Fruit fly (Drosophila melanogaster): ENCODE measurements around the gene tkv.

tkv gene

DNA sequence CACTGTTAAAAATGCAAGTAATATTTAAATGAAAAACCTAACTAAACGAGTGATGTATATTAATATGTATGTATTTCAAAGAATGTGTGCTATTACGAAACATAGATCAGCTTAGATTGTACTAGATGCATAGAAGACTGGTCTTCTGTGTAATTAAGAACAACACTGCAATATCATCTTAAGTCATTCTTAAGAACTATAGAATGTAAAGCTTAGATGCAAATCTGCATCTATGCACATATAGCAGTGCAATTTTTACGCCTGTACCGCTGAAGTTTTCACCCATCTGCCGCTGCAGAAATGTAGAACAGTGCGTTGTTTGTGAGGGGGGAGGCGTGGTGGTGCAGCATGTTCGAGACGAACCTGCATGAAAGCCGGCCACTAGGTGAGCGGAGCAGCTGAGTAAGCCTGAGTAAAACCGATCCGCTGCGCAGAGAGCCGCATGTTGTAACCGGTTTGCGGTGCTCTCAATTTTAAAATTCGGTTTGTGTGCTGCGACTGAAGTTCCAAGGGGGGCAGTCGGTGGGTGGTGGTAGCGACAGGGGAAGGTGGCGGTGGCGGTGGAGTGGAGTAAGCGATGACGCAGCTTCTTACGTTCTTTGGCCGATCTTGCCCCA is 25.6 kb upstream of the tkv start (continued):
- TF ChIP-seq exex (tag; optimal IDR thresholded peaks at IDR 0.05) = no peak
- TF ChIP-seq Fer2 (tag; optimal IDR thresholded peaks at IDR 0.05) = no peak
- TF ChIP-seq CG6175 (GFP tag; IDR thresholded peaks at IDR 0.05) = peak; percentile 96
- peak; percentile 36; the same call in 1 of the 2 replicates for TF ChIP-seq Xrp1 (GFP tag; IDR thresholded peaks at IDR 0.05)
- TF ChIP-seq Sox100B (GFP tag; optimal IDR thresholded peaks at IDR 0.05) = peak; percentile 11
- no peak for TF ChIP-seq NK7.1 (GFP tag; optimal IDR thresholded peaks at IDR 0.05)
- no peak for TF ChIP-seq CG6813 (GFP tag; optimal IDR thresholded peaks at IDR 0.05)
- TF ChIP-seq Lhr (GFP tag; optimal IDR thresholded peaks at IDR 0.05) = peak; percentile 13
- TF ChIP-seq CG11504 (tag; optimal IDR thresholded peaks at IDR 0.05) = peak; percentile 29
- peak; percentile 70 for TF ChIP-seq CG15601 (tag; optimal IDR thresholded peaks at IDR 0.05)
- no peak for TF ChIP-seq gcm2 (GFP tag; optimal IDR thresholded peaks at IDR 0.05)
- TF ChIP-seq pnt (GFP tag; optimal IDR thresholded peaks at IDR 0.05) = no peak
- TF ChIP-seq CG2116 (GFP tag; optimal IDR thresholded peaks at IDR 0.05) = no peak
- no peak for TF ChIP-seq Meics (GFP tag; optimal IDR thresholded peaks at IDR 0.05)
- TF ChIP-seq NfI (GFP tag; optimal IDR thresholded peaks at IDR 0.05) = no peak
- peak; percentile 45 to 74 for TF ChIP-seq Trl (optimal IDR thresholded peaks at IDR 0.05)
- no peak for TF ChIP-seq Trl (GFP tag; optimal IDR thresholded peaks at IDR 0.05)
- TF ChIP-seq lbe (GFP tag; optimal IDR thresholded peaks at IDR 0.05) = no peak
- peak; percentile 50 for TF ChIP-seq az2 (GFP tag; optimal IDR thresholded peaks at IDR 0.05)
- TF ChIP-seq CG30020 (tag; optimal IDR thresholded peaks at IDR 0.05) = no peak
- no peak for TF ChIP-seq Dref (GFP tag; IDR thresholded peaks at IDR 0.05)
- no peak for TF ChIP-seq CG10462 (GFP tag; optimal IDR thresholded peaks at IDR 0.05)
- TF ChIP-seq Blimp-1 (GFP tag; optimal IDR thresholded peaks at IDR 0.05) = peak; percentile 72
- peak; percentile 36 for TF ChIP-seq CG2678 (tag; optimal IDR thresholded peaks at IDR 0.05)
- TF ChIP-seq D19A (tag; optimal IDR thresholded peaks at IDR 0.05) = peak; percentile 20
- peak; percentile 85; the same call in 2 of the 4 replicates for TF ChIP-seq chinmo (GFP tag; IDR thresholded peaks at IDR 0.05; ENCODE audit: partially characterized antibody)
- peak; percentile 20 for TF ChIP-seq CG8924 (tag; optimal IDR thresholded peaks at IDR 0.05)
- TF ChIP-seq nmo (GFP tag; optimal IDR thresholded peaks at IDR 0.05) = peak; percentile 59
- TF ChIP-seq CG14710 (tag; optimal IDR thresholded peaks at IDR 0.05) = peak; percentile 61
- no peak for TF ChIP-seq CG9817 (tag; optimal IDR thresholded peaks at IDR 0.05)
- peak; percentile 69 for TF ChIP-seq phol (tag; optimal IDR thresholded peaks at IDR 0.05)
- peak; percentile 51 for TF ChIP-seq fd96Cb (tag; optimal IDR thresholded peaks at IDR 0.05)
- peak; percentile 66 for TF ChIP-seq CG2712 (tag; optimal IDR thresholded peaks at IDR 0.05)
- TF ChIP-seq CG10431 (GFP tag; optimal IDR thresholded peaks at IDR 0.05) = no peak
- TF ChIP-seq gsb-n (tag; optimal IDR thresholded peaks at IDR 0.05) = peak; percentile 47
- no peak for TF ChIP-seq schlank (tag; optimal IDR thresholded peaks at IDR 0.05)
- TF ChIP-seq z (GFP tag; IDR thresholded peaks at IDR 0.05) = no peak
- TF ChIP-seq Asciz (GFP tag; optimal IDR thresholded peaks at IDR 0.05) = peak; percentile 22
- peak; percentile 18 for TF ChIP-seq ATbp (GFP tag; optimal IDR thresholded peaks at IDR 0.05)
- no peak for TF ChIP-seq CG14965 (GFP tag; optimal IDR thresholded peaks at IDR 0.05; ENCODE audit: borderline replicate concordance)
- TF ChIP-seq gfzf (GFP tag; optimal IDR thresholded peaks at IDR 0.05) = no peak
- TF ChIP-seq fd64A (GFP tag; optimal IDR thresholded peaks at IDR 0.05) = no peak
- TF ChIP-seq Hand (GFP tag; optimal IDR thresholded peaks at IDR 0.05) = no peak
- no peak for TF ChIP-seq MBD-R2 (GFP tag; IDR thresholded peaks at IDR 0.05)
- TF ChIP-seq MESR4 (GFP tag; optimal IDR thresholded peaks at IDR 0.05) = no peak
- TF ChIP-seq CG4282 (GFP tag; optimal IDR thresholded peaks at IDR 0.05) = no peak
- peak in 1 of 2 experiments; percentile 9 for TF ChIP-seq chif (GFP tag; optimal IDR thresholded peaks at IDR 0.05)
- no peak for TF ChIP-seq Hsf (GFP tag; optimal IDR thresholded peaks at IDR 0.05)
- TF ChIP-seq croc (GFP tag; conservative IDR thresholded peaks at IDR 0.05) = peak; percentile 23; the same call in 2 of the 3 replicates
